Worm (Caenorhabditis elegans): ENCODE results near the gene Y116F11B.7.

Gene Y116F11B.7

ce11 chrV:19860225-19860624 lies 12.1 kb downstream of the Y116F11B.7 start:
- no peak for TF ChIP-seq unc-62 (GFP tag; optimal IDR thresholded peaks at IDR 0.05)

ce11 chrV:19867883-19868282 lies 19.8 kb downstream of the Y116F11B.7 start, which contains the start of gene Y116F11B.9:
TSS of gene Y116F11B.9 (minus strand) at chrV:19867983.
- TF ChIP-seq unc-62 (GFP tag; optimal IDR thresholded peaks at IDR 0.05) = no peak

DNA sequence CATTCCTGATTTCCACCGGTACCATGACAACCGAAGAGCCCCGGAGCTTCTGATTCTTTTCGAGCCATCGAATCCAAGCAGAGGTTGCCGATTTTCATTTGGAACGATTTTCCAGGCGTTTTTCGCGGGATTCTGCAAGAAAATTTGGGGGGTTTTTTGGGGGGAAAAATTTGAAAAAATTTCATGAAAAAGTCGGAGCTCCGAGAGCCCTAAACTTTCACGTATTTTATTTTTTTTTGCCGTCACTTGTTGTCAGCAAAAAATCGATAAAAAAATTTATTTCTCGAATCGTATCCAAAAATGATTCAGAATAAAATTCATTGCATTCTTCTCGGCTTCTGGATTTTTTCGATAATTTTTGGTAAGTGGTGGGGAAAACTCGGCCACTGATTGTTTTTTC lies 34.8 kb downstream of the Y116F11B.7 start, which contains the start of gene Y116F11B.13:
Gene Y116F11B.13 (plus strand): TSS at position 301 of the 400 bp plus-strand sequence.
- no peak for TF ChIP-seq unc-62 (GFP tag; optimal IDR thresholded peaks at IDR 0.05)

ce11 chrV:19895250-19895649 lies 47.1 kb downstream of the Y116F11B.7 start, which contains the start of gene gly-4:
TSS of gene gly-4 (minus strand) at chrV:19895350.
- no peak for TF ChIP-seq unc-62 (GFP tag; optimal IDR thresholded peaks at IDR 0.05)

DNA sequence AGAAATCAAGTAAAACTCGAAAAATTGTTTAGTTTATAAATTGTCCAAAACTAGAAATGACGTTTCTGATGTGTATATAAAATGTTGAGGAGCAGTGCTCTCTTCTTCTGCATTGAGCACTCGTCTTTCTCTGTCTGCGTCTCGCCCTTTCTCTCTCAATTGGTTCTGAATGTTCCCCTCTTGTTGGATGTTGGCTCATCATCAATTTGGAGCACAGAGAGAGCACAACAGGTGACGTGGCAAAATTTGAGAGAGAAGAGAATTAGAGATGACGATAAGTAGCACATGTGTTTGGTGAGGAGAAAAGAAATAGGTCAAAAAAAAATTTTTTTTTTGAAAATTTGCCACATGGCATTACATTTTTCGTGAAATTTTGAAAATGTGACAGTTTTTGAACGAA lies 49.4 kb downstream of the Y116F11B.7 start:
- TF ChIP-seq unc-62 (GFP tag; optimal IDR thresholded peaks at IDR 0.05) = no peak

DNA sequence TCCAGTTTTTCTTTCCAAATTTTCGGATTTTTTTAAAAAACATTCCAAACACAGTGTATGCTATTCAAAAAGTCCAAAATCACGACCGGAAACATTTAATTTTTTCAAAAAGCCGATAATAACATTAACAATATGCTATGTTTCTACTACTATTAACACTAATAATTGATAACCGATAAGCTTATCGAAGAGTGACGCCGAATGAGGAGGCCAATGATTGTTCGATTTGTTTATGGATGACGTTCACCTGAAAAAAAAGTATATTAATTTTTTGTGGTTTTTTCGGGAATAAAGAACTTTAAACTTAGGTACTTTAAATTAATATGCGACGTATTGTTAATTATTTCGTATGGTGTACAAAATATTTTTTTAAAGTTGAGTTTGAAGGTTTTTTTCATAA lies 49.9 kb downstream of the Y116F11B.7 start:
- no peak for TF ChIP-seq unc-62 (GFP tag; optimal IDR thresholded peaks at IDR 0.05)

- no peak for TF ChIP-seq unc-62 (GFP tag; optimal IDR thresholded peaks at IDR 0.05)
Measured at ce11 chrV:19899167-19899566, 51.1 kb downstream of the Y116F11B.7 start, which contains the start of gene Y116F11B.14. TSS of gene Y116F11B.14 (plus strand) at chrV:19899467.

DNA sequence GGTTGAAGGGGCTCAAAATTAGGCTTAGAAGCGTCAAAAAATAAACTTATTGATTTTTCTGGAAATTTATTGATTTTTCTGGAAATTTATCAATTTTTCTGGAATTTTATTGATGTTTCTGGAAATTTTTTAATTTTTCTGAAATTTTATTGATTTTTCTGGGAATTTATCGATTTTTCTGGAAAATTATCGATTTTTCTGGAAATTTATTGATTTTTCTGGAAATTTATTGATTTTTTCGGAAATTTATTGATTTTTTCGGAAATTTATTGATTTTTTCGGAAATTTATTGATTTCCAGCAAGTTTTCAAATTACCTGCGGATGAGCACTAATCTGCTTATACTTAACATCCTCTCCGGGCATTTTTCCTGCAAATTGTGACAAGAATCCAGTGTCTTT lies 53.7 kb downstream of the Y116F11B.7 start:
- no peak for TF ChIP-seq unc-62 (GFP tag; optimal IDR thresholded peaks at IDR 0.05)

DNA sequence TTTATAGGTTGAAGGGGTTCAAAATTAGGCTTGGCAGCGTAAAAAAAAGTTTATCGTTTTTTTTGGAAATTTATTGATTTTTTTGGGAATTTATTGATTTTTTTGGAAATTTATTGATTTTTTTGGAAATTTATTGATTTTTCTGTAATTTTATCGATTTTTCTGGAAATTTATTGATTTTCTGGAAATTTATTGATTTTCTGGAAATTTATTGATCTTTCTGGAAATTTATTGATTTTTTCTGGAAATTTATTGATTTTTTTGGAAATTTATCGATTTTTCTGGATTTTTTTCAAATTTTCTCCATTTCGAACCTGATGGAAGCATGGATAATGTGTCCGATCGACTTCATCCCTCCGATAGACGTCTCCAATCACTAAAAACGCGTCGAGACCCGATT lies 56.7 kb downstream of the Y116F11B.7 start:
- TF ChIP-seq unc-62 (GFP tag; optimal IDR thresholded peaks at IDR 0.05) = no peak

Data from whole organism, dauer.